Fruit fly (Drosophila melanogaster) whole organism, embryonic: Measurements from ENCODE around the gene Cul2.
A peak's percentile ranks its signal among the peaks of the same experiment; 100 is the strongest.

Experiments used
- CG15514 ChIP-seq: fragments of 200-800 bp; sonication (Bioruptor generic); optimal IDR thresholded peaks from 3 replicates; lab custom pipeline; 2017; ENCODE audit warnings: missing biosample characterization, missing genetic modification characterization, mild to moderate bottlenecking, moderate library complexity, missing genetic modification reagents
- CG2199 ChIP-seq: fragments of 200-800 bp; sonication (Bioruptor generic); IDR thresholded peaks from 3 replicates; pipeline ENCODE4 v1.3.6; 2022; ENCODE audit warnings: missing biosample characterization, missing genetic modification characterization
- CG34376 ChIP-seq: fragments of 200-800 bp; sonication (Bioruptor generic); optimal IDR thresholded peaks from 2 replicates; lab custom pipeline; 2018; ENCODE audit warnings: missing biosample characterization, mild to moderate bottlenecking, missing genetic modification characterization
- CG7839 ChIP-seq: fragments of 200-800 bp; sonication (Bioruptor generic); optimal IDR thresholded peaks from 3 replicates; lab custom pipeline; 2018; ENCODE audit warnings: missing biosample characterization, mild to moderate bottlenecking, missing genetic modification characterization, moderate library complexity
- CTCF ChIP-seq: fragments of 200-800 bp; sonication (Bioruptor generic); optimal IDR thresholded peaks from 2 replicates; lab custom pipeline; 2017; ENCODE audit warnings: missing biosample characterization, mild to moderate bottlenecking, missing genetic modification characterization, moderate library complexity
- MBD-R2 ChIP-seq: fragments of 200-800 bp; sonication (Bioruptor generic); IDR thresholded peaks from 2 replicates; pipeline ENCODE4 v1.3.6; 2022; ENCODE audit warnings: missing biosample characterization, missing genetic modification characterization
- jing ChIP-seq: fragments of 200-800 bp; sonication (Bioruptor generic); optimal IDR thresholded peaks from 2 replicates; lab custom pipeline; 2018; ENCODE audit warnings: missing biosample characterization, mild to moderate bottlenecking, missing genetic modification characterization
- sob ChIP-seq: fragments of 200-800 bp; sonication (Bioruptor generic); IDR thresholded peaks from 2 replicates; pipeline ENCODE4 v1.3.6; 2022; ENCODE audit warnings: missing biosample characterization, missing genetic modification characterization
- vnd ChIP-seq: fragments of 200-800 bp; sonication (Bioruptor generic); IDR thresholded peaks from 3 replicates; pipeline ENCODE4 v1.3.6; 2022; ENCODE audit warnings: missing biosample characterization, missing genetic modification characterization; ENCODE audit not compliant: partially characterized antibody

DNA sequence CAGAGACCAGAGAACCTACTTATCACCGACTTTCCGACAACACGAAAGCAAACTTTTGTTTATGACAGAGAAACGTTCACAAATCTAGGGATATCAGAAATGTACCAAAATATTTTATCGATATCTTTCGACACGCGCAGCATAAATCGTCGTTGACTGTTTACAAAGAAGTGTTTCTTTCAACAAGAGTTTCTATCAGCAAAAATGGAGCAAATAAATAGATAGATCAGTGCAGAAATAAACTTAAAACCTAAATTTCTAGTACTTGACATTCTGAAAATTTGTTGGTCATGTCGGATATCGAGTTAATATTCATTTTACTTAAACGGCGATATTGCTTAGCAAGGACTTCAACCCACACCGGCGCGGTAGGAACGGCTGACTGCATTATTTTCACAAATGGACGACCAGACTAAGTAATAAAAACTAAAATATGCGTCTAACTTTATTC, 19.0 kb downstream of the Cul2 start, which contains the start of gene CG2225:
- no peak for TF ChIP-seq vnd (GFP tag; lab: Robert Waterston, UW)
- TF ChIP-seq CG7839 (tag; lab: Kevin White, UChicago): no peak
- peak; percentile 74 for TF ChIP-seq CTCF
- no peak for TF ChIP-seq jing
- no peak for TF ChIP-seq CG34376
- TF ChIP-seq CG15514: peak; percentile 58
- TF ChIP-seq MBD-R2 (GFP tag; lab: Robert Waterston, UW): peak; percentile 33
- no peak for TF ChIP-seq sob (GFP tag; lab: Robert Waterston, UW)
- TF ChIP-seq CG2199 (GFP tag; lab: Robert Waterston, UW): peak; percentile 77; the same call in 1 of the 3 replicates
